Fruit fly (Drosophila melanogaster) whole organism, embryonic: Measurements from ENCODE around the gene Nup358.

Experiments
- Antp ChIP-seq: fragments of 200-800 bp; sonication (Bioruptor generic); optimal IDR thresholded peaks from 3 replicates; lab custom pipeline; 2016; ENCODE audit warnings: missing biosample characterization, missing genetic modification characterization
- Awh ChIP-seq: fragments of 200-800 bp; sonication (Bioruptor generic); IDR thresholded peaks from 2 replicates; pipeline ENCODE4, ENCODE4 v1.3.6; 2022; ENCODE audit warnings: missing biosample characterization, missing genetic modification characterization
- Bgb ChIP-seq: fragments of 200-800 bp; sonication (Bioruptor generic); IDR thresholded peaks from 2 replicates; pipeline ENCODE4 v1.3.6; 2022; ENCODE audit warnings: missing biosample characterization, missing genetic modification characterization; ENCODE audit not compliant: partially characterized antibody
- CG10267 ChIP-seq: fragments of 200-800 bp; sonication (Bioruptor generic); optimal IDR thresholded peaks from 2 replicates; lab custom pipeline; 2018; ENCODE audit warnings: missing biosample characterization, mild to moderate bottlenecking, missing genetic modification characterization, moderate library complexity
- CG10543 ChIP-seq: fragments of 200-800 bp; sonication (Bioruptor generic); optimal IDR thresholded peaks from 3 replicates; lab custom pipeline; 2017; ENCODE audit warnings: missing biosample characterization, mild to moderate bottlenecking, missing genetic modification characterization, moderate library complexity
- CG1233 ChIP-seq: fragments of 200-800 bp; sonication (Bioruptor generic); optimal IDR thresholded peaks from 4 replicates; lab custom pipeline; 2018; ENCODE audit warnings: missing biosample characterization, mild to moderate bottlenecking, missing genetic modification characterization
- CG12942 ChIP-seq: fragments of 200-800 bp; sonication (Bioruptor generic); optimal IDR thresholded peaks from 3 replicates; lab custom pipeline; 2016; ENCODE audit warnings: missing biosample characterization, missing genetic modification characterization
- CG1647 ChIP-seq: fragments of 200-800 bp; sonication (Bioruptor generic); optimal IDR thresholded peaks from 3 replicates; lab custom pipeline; 2016; ENCODE audit warnings: missing biosample characterization, missing genetic modification characterization
- CG16815 ChIP-seq: fragments of 200-800 bp; sonication (Bioruptor generic); optimal IDR thresholded peaks from 3 replicates; lab custom pipeline; 2017; ENCODE audit warnings: missing biosample characterization, mild to moderate bottlenecking, missing genetic modification characterization
- CG32767 ChIP-seq: fragments of 200-800 bp; sonication (Bioruptor generic); IDR thresholded peaks from 2 replicates; pipeline ENCODE4 v1.3.6; 2022; ENCODE audit warnings: missing biosample characterization, missing genetic modification characterization
- CG3995 ChIP-seq: fragments of 200-800 bp; sonication (Bioruptor generic); optimal IDR thresholded peaks from 3 replicates; lab custom pipeline; 2016; ENCODE audit warnings: missing biosample characterization, missing genetic modification characterization
- CG7556 ChIP-seq: fragments of 200-800 bp; sonication (Bioruptor generic); optimal IDR thresholded peaks from 2 replicates; lab custom pipeline; 2017; ENCODE audit warnings: missing biosample characterization, mild to moderate bottlenecking, missing genetic modification characterization
- CG8281 ChIP-seq: fragments of 200-800 bp; sonication (Bioruptor generic); optimal IDR thresholded peaks from 2 replicates; lab custom pipeline; 2018; ENCODE audit warnings: missing biosample characterization, mild to moderate bottlenecking, missing genetic modification characterization, moderate library complexity
- CHES-1-like ChIP-seq: fragments of 200-800 bp; sonication (Bioruptor generic); optimal IDR thresholded peaks from 2 replicates; lab custom pipeline; 2016; ENCODE audit warnings: missing biosample characterization, missing genetic modification characterization
- Camta ChIP-seq: fragments of 200-800 bp; sonication (Bioruptor generic); optimal IDR thresholded peaks from 2 replicates; lab custom pipeline; 2016; ENCODE audit warnings: missing biosample characterization, missing genetic modification characterization
- Doc3 ChIP-seq: fragments of 200-800 bp; sonication (Bioruptor generic); IDR thresholded peaks from 3 replicates; pipeline ENCODE4 v1.3.6; 2022; ENCODE audit warnings: missing biosample characterization, missing genetic modification characterization; ENCODE audit not compliant: partially characterized antibody
- H15 ChIP-seq: fragments of 200-800 bp; sonication (Bioruptor generic); IDR thresholded peaks from 3 replicates; pipeline ENCODE4 v1.3.6; 2022; ENCODE audit warnings: missing biosample characterization, missing genetic modification characterization
- HLH54F ChIP-seq: fragments of 200-800 bp; sonication (Bioruptor generic); optimal IDR thresholded peaks from 3 replicates; lab custom pipeline; 2016; ENCODE audit warnings: missing biosample characterization, missing genetic modification characterization
- Hey ChIP-seq: fragments of 200-800 bp; sonication (Bioruptor generic); optimal IDR thresholded peaks from 3 replicates; lab custom pipeline; 2018; ENCODE audit warnings: missing biosample characterization, mild to moderate bottlenecking, missing genetic modification characterization
- Hmr ChIP-seq: fragments of 200-800 bp; sonication (Bioruptor generic); optimal IDR thresholded peaks from 3 replicates; lab custom pipeline; 2017; ENCODE audit warnings: mild to moderate bottlenecking, missing biosample characterization, missing genetic modification reagents, missing genetic modification characterization
- Hmx ChIP-seq: fragments of 200-800 bp; sonication (Bioruptor generic); optimal IDR thresholded peaks from 2 replicates; lab custom pipeline; 2016; ENCODE audit warnings: missing biosample characterization, missing genetic modification characterization
- Lhr ChIP-seq: fragments of 200-800 bp; sonication (Bioruptor generic); optimal IDR thresholded peaks from 3 replicates; lab custom pipeline; 2017; ENCODE audit warnings: mild to moderate bottlenecking, missing biosample characterization, missing genetic modification reagents, missing genetic modification characterization
- Mad ChIP-seq: fragments of 200-800 bp; sonication (Bioruptor generic); optimal IDR thresholded peaks from 2 replicates; lab custom pipeline; 2016; ENCODE audit warnings: missing biosample characterization, missing genetic modification characterization
- Max ChIP-seq: fragments of 200-800 bp; sonication (Bioruptor generic); optimal IDR thresholded peaks from 2 replicates; lab custom pipeline; 2016; ENCODE audit warnings: missing biosample characterization, mild to moderate bottlenecking, missing genetic modification characterization
- Meics ChIP-seq: fragments of 200-800 bp; sonication (Bioruptor generic); optimal IDR thresholded peaks from 2 replicates; lab custom pipeline; 2017; ENCODE audit warnings: missing biosample characterization, mild to moderate bottlenecking, missing genetic modification characterization
- NfI ChIP-seq: fragments of 200-800 bp; sonication (Bioruptor generic); optimal IDR thresholded peaks from 3 replicates; lab custom pipeline; 2018; ENCODE audit warnings: missing biosample characterization, mild to moderate bottlenecking, missing genetic modification characterization, moderate library complexity
- Oli ChIP-seq: fragments of 200-800 bp; sonication (Bioruptor generic); optimal IDR thresholded peaks from 2 replicates; lab custom pipeline; 2018; ENCODE audit warnings: missing biosample characterization, mild to moderate bottlenecking, missing genetic modification characterization, moderate library complexity
- Optix ChIP-seq: fragments of 200-800 bp; sonication (Bioruptor generic); IDR thresholded peaks from 3 replicates; pipeline ENCODE4 v1.3.6; 2022; ENCODE audit warnings: missing biosample characterization, missing genetic modification characterization
- PHDP ChIP-seq: fragments of 200-800 bp; sonication (Bioruptor generic); optimal IDR thresholded peaks from 3 replicates; lab custom pipeline; 2018; ENCODE audit warnings: missing biosample characterization, mild to moderate bottlenecking, missing genetic modification characterization, moderate library complexity
- Xrp1 ChIP-seq: fragments of 200-800 bp; sonication (Bioruptor generic); IDR thresholded peaks from 2 replicates; pipeline ENCODE4 v1.3.6; 2022; ENCODE audit warnings: missing biosample characterization, missing genetic modification characterization
- az2 ChIP-seq: fragments of 200-800 bp; sonication (Bioruptor generic); optimal IDR thresholded peaks from 3 replicates; lab custom pipeline; 2016; ENCODE audit warnings: missing biosample characterization, missing genetic modification characterization
- crp ChIP-seq, 2 experiments: fragments of 200-800 bp; sonication (Bioruptor generic); optimal IDR thresholded peaks; 2 replicates in 1 of 2; 3 replicates in 1 of 2; lab custom pipeline; 2017; ENCODE audit warnings: missing biosample characterization in 2 of 2, missing genetic modification characterization in 2 of 2, mild to moderate bottlenecking in 1 of 2, moderate library complexity in 1 of 2
- dati ChIP-seq: fragments of 200-800 bp; sonication (Bioruptor generic); IDR thresholded peaks from 2 replicates; pipeline ENCODE4 v1.3.6; 2022; ENCODE audit warnings: missing biosample characterization, missing genetic modification characterization
- ems ChIP-seq: fragments of 200-800 bp; sonication (Bioruptor generic); optimal IDR thresholded peaks from 3 replicates; lab custom pipeline; 2016; ENCODE audit warnings: missing biosample characterization, missing genetic modification characterization
- ewg ChIP-seq: fragments of 200-800 bp; sonication (Bioruptor generic); optimal IDR thresholded peaks from 3 replicates; lab custom pipeline; 2017; ENCODE audit warnings: mild to moderate bottlenecking, missing biosample characterization, missing genetic modification reagents, missing genetic modification characterization
- gcm ChIP-seq: fragments of 200-800 bp; sonication (Bioruptor generic); optimal IDR thresholded peaks from 2 replicates; lab custom pipeline; 2019; ENCODE audit warnings: missing biosample characterization, mild to moderate bottlenecking, missing genetic modification characterization, moderate library complexity
- gro ChIP-seq: fragments of 200-800 bp; sonication (Bioruptor generic); optimal IDR thresholded peaks from 2 replicates; lab custom pipeline; 2016; ENCODE audit warnings: missing biosample characterization, missing genetic modification characterization
- lola ChIP-seq, 3 experiments: fragments of >200 bp in 2 of 3; fragments of 200-800 bp in 1 of 3; sonication (Bioruptor generic) in 1 of 3; optimal IDR thresholded peaks; 2 replicates each; lab custom pipeline; 2017 to 2019; ENCODE audit warnings: missing biosample characterization in 3 of 3, missing genetic modification characterization in 3 of 3, mild to moderate bottlenecking in 1 of 3, moderate library complexity in 1 of 3
- mld ChIP-seq: fragments of 200-800 bp; sonication (Bioruptor generic); IDR thresholded peaks from 3 replicates; pipeline ENCODE4 v1.3.6; 2022; ENCODE audit warnings: missing biosample characterization, missing genetic modification characterization; ENCODE audit not compliant: partially characterized antibody
- pho ChIP-seq: fragments of 200-800 bp; sonication (Bioruptor generic); optimal IDR thresholded peaks from 2 replicates; lab custom pipeline; 2016; ENCODE audit warnings: missing biosample characterization, missing genetic modification characterization
- run ChIP-seq: fragments of 200-800 bp; sonication (Bioruptor generic); optimal IDR thresholded peaks from 3 replicates; lab custom pipeline; 2018; ENCODE audit warnings: missing biosample characterization, mild to moderate bottlenecking, missing genetic modification characterization
- scrt ChIP-seq: fragments of 200-800 bp; sonication (Bioruptor generic); optimal IDR thresholded peaks from 2 replicates; lab custom pipeline; 2018; ENCODE audit warnings: missing biosample characterization, mild to moderate bottlenecking, missing genetic modification characterization, moderate library complexity
- sim ChIP-seq: fragments of 200-800 bp; sonication (Bioruptor generic); IDR thresholded peaks from 2 replicates; pipeline ENCODE4 v1.3.6; 2022; ENCODE audit warnings: missing biosample characterization, missing genetic modification characterization
- sisA ChIP-seq: fragments of 200-800 bp; sonication (Bioruptor generic); IDR thresholded peaks from 2 replicates; pipeline ENCODE4 v1.3.6; 2022; ENCODE audit warnings: missing biosample characterization, missing genetic modification characterization
- so ChIP-seq: fragments of 200-800 bp; sonication (Bioruptor generic); IDR thresholded peaks from 3 replicates; pipeline ENCODE4 v1.3.6; 2022; ENCODE audit warnings: missing biosample characterization, missing genetic modification characterization
- sug ChIP-seq: fragments of 200-800 bp; optimal IDR thresholded peaks from 2 replicates; lab custom pipeline; 2019; ENCODE audit warnings: missing biosample characterization, mild to moderate bottlenecking, missing genetic modification characterization, moderate library complexity
- tio ChIP-seq: fragments of 200-800 bp; sonication (Bioruptor generic); optimal IDR thresholded peaks from 2 replicates; lab custom pipeline; 2017; ENCODE audit warnings: missing biosample characterization, missing genetic modification characterization, inconsistent platforms
- toy ChIP-seq: fragments of 200-800 bp; sonication (Bioruptor generic); IDR thresholded peaks from 2 replicates; pipeline ENCODE4 v1.3.6; 2022; ENCODE audit warnings: missing biosample characterization, missing genetic modification characterization
- wek ChIP-seq: fragments of 200-800 bp; sonication (Bioruptor generic); optimal IDR thresholded peaks from 3 replicates; lab custom pipeline; 2018; ENCODE audit warnings: missing biosample characterization, mild to moderate bottlenecking, missing genetic modification characterization, moderate library complexity
- zen ChIP-seq: fragments of 200-800 bp; sonication (Bioruptor generic); optimal IDR thresholded peaks from 3 replicates; lab custom pipeline; 2018; ENCODE audit warnings: missing biosample characterization, mild to moderate bottlenecking, missing genetic modification characterization, moderate library complexity

Gene Nup358

dm6 chr3R:25262322-25262761 lies 13.2 kb downstream of the Nup358 start, which contains the start of the genes Kdsr and CG11858 (continued):
- TF ChIP-seq sim (0 out of 2 replicates have a peak, but pooled peaks have one; percentile 17), H15 (GFP tag; lab: Robert Waterston, UW) (peak; percentile 74), Meics (peak; percentile 61), pho (GFP tag; lab: Kevin White, UChicago) (peak; percentile 57), Hmr (GFP tag; lab: Kevin White, UChicago) (peak; percentile 67), NfI (GFP tag; lab: Kevin White, UChicago) (peak; percentile 40), toy (GFP tag; lab: Robert Waterston, UW) (no peak), Hmx (GFP tag; lab: Kevin White, UChicago) (no peak), dati (no peak), CG7556 (no peak), Camta (GFP tag; lab: Kevin White, UChicago) (peak; percentile 16), lola (GFP tag; optimal IDR thresholded peaks at IDR 0.05; lab: Kevin White, UChicago) (peak in 1 of 3 experiments; percentile 53), az2 (GFP tag; lab: Kevin White, UChicago) (peak; percentile 52), run (peak; percentile 2), CG32767 (GFP tag; lab: Robert Waterston, UW) (peak; percentile 23; the same call in 1 of the 2 replicates), CG1233 (GFP tag; lab: Kevin White, UChicago) (peak; percentile 25), Lhr (peak; percentile 37), HLH54F (GFP tag; lab: Kevin White, UChicago) (peak; percentile 43), Hey (no peak), ewg (GFP tag; lab: Kevin White, UChicago) (no peak), CG16815 (GFP tag; lab: Kevin White, UChicago) (peak; percentile 13), zen (tag; lab: Kevin White, UChicago) (peak; percentile 51), gro (GFP tag; lab: Kevin White, UChicago) (peak; percentile 58), CG3995 (GFP tag; lab: Kevin White, UChicago) (peak; percentile 4), CG12942 (GFP tag; lab: Kevin White, UChicago) (peak; percentile 49), scrt (GFP tag; lab: Kevin White, UChicago) (peak; percentile 33), crp (GFP tag; optimal IDR thresholded peaks at IDR 0.05; lab: Kevin White, UChicago) (peak in 1 of 2 experiments; percentile 49), tio (no peak), CG10267 (tag; lab: Kevin White, UChicago) (peak; percentile 63), Optix (GFP tag; lab: Robert Waterston, UW) (no peak), Oli (tag; lab: Kevin White, UChicago) (peak; percentile 46), CG10543 (peak; percentile 59), Antp (GFP tag; lab: Kevin White, UChicago) (peak; percentile 28), Bgb (GFP tag; lab: Robert Waterston, UW) (no peak), so (GFP tag; lab: Robert Waterston, UW) (no peak), Max (GFP tag; lab: Kevin White, UChicago) (peak; percentile 72), Xrp1 (GFP tag; lab: Robert Waterston, UW) (peak; percentile 76), Awh (GFP tag; lab: Robert Waterston, UW) (no peak), PHDP (peak; percentile 75), sisA (GFP tag; lab: Robert Waterston, UW) (peak; percentile 68), Doc3 (GFP tag; lab: Robert Waterston, UW) (no peak), wek (GFP tag; lab: Kevin White, UChicago) (peak; percentile 25), CG1647 (GFP tag; lab: Kevin White, UChicago) (peak; percentile 19), gcm (no peak), Mad (GFP tag; lab: Kevin White, UChicago) (peak; percentile 61), CG8281 (tag; lab: Kevin White, UChicago) (peak; percentile 7), mld (GFP tag; lab: Robert Waterston, UW) (no peak), sug (tag; lab: Kevin White, UChicago) (peak; percentile 70), CHES-1-like (peak; percentile 41), ems (GFP tag; lab: Kevin White, UChicago) (peak; percentile 19)
